Fruit fly (Drosophila melanogaster) whole organism, embryonic: ENCODE results near the gene amrt.

ENCODE experiments used
- Atf-2 ChIP-seq: fragments of 200-800 bp; sonication (Bioruptor generic); optimal IDR thresholded peaks from 2 replicates; lab custom pipeline; 2016; ENCODE audit warnings: missing biosample characterization, missing genetic modification characterization
- CG10209 ChIP-seq: fragments of 200-800 bp; sonication (Bioruptor generic); optimal IDR thresholded peaks from 3 replicates; lab custom pipeline; 2017; ENCODE audit warnings: missing biosample characterization, mild to moderate bottlenecking, missing genetic modification characterization, missing genetic modification reagents
- CG11398 ChIP-seq: fragments of 200-800 bp; sonication (Bioruptor generic); optimal IDR thresholded peaks from 2 replicates; lab custom pipeline; 2016; ENCODE audit warnings: missing biosample characterization, missing genetic modification characterization
- CG12104 ChIP-seq: fragments of 200-800 bp; sonication (Bioruptor generic); optimal IDR thresholded peaks from 3 replicates; lab custom pipeline; 2016; ENCODE audit warnings: missing biosample characterization, missing genetic modification characterization
- CG12219 ChIP-seq: fragments of 200-800 bp; sonication (Bioruptor generic); optimal IDR thresholded peaks from 3 replicates; lab custom pipeline; 2018; ENCODE audit warnings: missing biosample characterization, mild to moderate bottlenecking, missing genetic modification characterization
- CG12942 ChIP-seq: fragments of 200-800 bp; sonication (Bioruptor generic); optimal IDR thresholded peaks from 3 replicates; lab custom pipeline; 2016; ENCODE audit warnings: missing biosample characterization, missing genetic modification characterization
- CG13424 ChIP-seq: fragments of 200-800 bp; sonication (Bioruptor generic); optimal IDR thresholded peaks from 2 replicates; lab custom pipeline; 2019; ENCODE audit warnings: missing biosample characterization, mild to moderate bottlenecking, missing genetic modification characterization, moderate library complexity
- CG14710 ChIP-seq: fragments of 200-800 bp; sonication (Bioruptor generic); optimal IDR thresholded peaks from 3 replicates; lab custom pipeline; 2019; ENCODE audit warnings: missing biosample characterization, mild to moderate bottlenecking, missing genetic modification characterization, moderate library complexity
- CG1529 ChIP-seq: fragments of 200-800 bp; sonication (Bioruptor generic); optimal IDR thresholded peaks from 3 replicates; lab custom pipeline; 2018; ENCODE audit warnings: missing biosample characterization, missing genetic modification characterization
- CG1603 ChIP-seq: fragments of 200-800 bp; sonication (Bioruptor generic); optimal IDR thresholded peaks from 2 replicates; lab custom pipeline; 2019; ENCODE audit warnings: missing biosample characterization, mild to moderate bottlenecking, missing genetic modification characterization, moderate library complexity
- CG16779 ChIP-seq: fragments of 200-800 bp; sonication (Bioruptor generic); IDR thresholded peaks from 2 replicates; pipeline ENCODE4 v1.3.6; 2022; ENCODE audit warnings: missing biosample characterization, missing genetic modification characterization
- CG17359 ChIP-seq: fragments of 200-800 bp; sonication (Bioruptor generic); optimal IDR thresholded peaks from 3 replicates; lab custom pipeline; 2018; ENCODE audit warnings: missing biosample characterization, mild to moderate bottlenecking, missing genetic modification characterization, moderate library complexity
- CG17612 ChIP-seq: fragments of 200-800 bp; sonication (Bioruptor generic); IDR thresholded peaks from 2 replicates; pipeline ENCODE4 v1.3.6; 2022; ENCODE audit warnings: missing biosample characterization, missing genetic modification characterization
- CG17829 ChIP-seq: fragments of 200-800 bp; optimal IDR thresholded peaks from 2 replicates; lab custom pipeline; 2019; ENCODE audit warnings: missing biosample characterization, mild to moderate bottlenecking, missing genetic modification characterization, moderate library complexity
- CG2875 ChIP-seq: fragments of 200-800 bp; sonication (Bioruptor generic); optimal IDR thresholded peaks from 2 replicates; lab custom pipeline; 2017; ENCODE audit warnings: missing biosample characterization, mild to moderate bottlenecking, missing genetic modification characterization, missing genetic modification reagents
- CG30020 ChIP-seq: fragments of 200-800 bp; optimal IDR thresholded peaks from 2 replicates; lab custom pipeline; 2019; ENCODE audit warnings: missing biosample characterization, mild to moderate bottlenecking, missing genetic modification characterization, moderate library complexity
- CG3726 ChIP-seq: fragments of 200-800 bp; sonication (Bioruptor generic); IDR thresholded peaks from 3 replicates; pipeline ENCODE4, ENCODE4 v1.3.6; 2022; ENCODE audit warnings: missing biosample characterization, missing genetic modification characterization
- CG4282 ChIP-seq: fragments of 200-800 bp; sonication (Bioruptor generic); optimal IDR thresholded peaks from 2 replicates; lab custom pipeline; 2016; ENCODE audit warnings: missing biosample characterization, missing genetic modification characterization
- CG4360 ChIP-seq: fragments of 200-800 bp; sonication (Bioruptor generic); IDR thresholded peaks from 2 replicates; pipeline ENCODE4 v1.3.6; 2022; ENCODE audit warnings: missing biosample characterization, missing genetic modification characterization
- CG4404 ChIP-seq: fragments of 200-800 bp; sonication (Bioruptor generic); IDR thresholded peaks from 2 replicates; pipeline ENCODE4 v1.3.6; 2022; ENCODE audit warnings: missing biosample characterization, missing genetic modification characterization
- CG4424 ChIP-seq: fragments of 200-800 bp; sonication (Bioruptor generic); optimal IDR thresholded peaks from 3 replicates; lab custom pipeline; 2016; ENCODE audit warnings: missing biosample characterization, missing genetic modification characterization
- CG5245 ChIP-seq: fragments of 200-800 bp; sonication (Bioruptor generic); optimal IDR thresholded peaks from 3 replicates; lab custom pipeline; 2016; ENCODE audit warnings: missing biosample characterization, missing genetic modification characterization
- CG6175 ChIP-seq: fragments of 200-800 bp; sonication (Bioruptor generic); IDR thresholded peaks from 3 replicates; pipeline ENCODE4 v1.3.6; 2022; ENCODE audit warnings: missing biosample characterization, missing genetic modification characterization
- CG6689 ChIP-seq: fragments of 200-800 bp; sonication (Bioruptor generic); IDR thresholded peaks from 2 replicates; pipeline ENCODE4 v1.3.6; 2022; ENCODE audit warnings: missing biosample characterization, missing genetic modification characterization
- CG7839 ChIP-seq: fragments of 200-800 bp; sonication (Bioruptor generic); optimal IDR thresholded peaks from 3 replicates; lab custom pipeline; 2018; ENCODE audit warnings: missing biosample characterization, mild to moderate bottlenecking, missing genetic modification characterization, moderate library complexity
- CG8924 ChIP-seq: fragments of 200-800 bp; optimal IDR thresholded peaks from 3 replicates; lab custom pipeline; 2019; ENCODE audit warnings: missing biosample characterization, mild to moderate bottlenecking, missing genetic modification characterization, moderate library complexity
- CG8944 ChIP-seq: fragments of 200-800 bp; sonication (Bioruptor generic); optimal IDR thresholded peaks from 3 replicates; lab custom pipeline; 2016; ENCODE audit warnings: missing biosample characterization, missing genetic modification characterization
- CG9797 ChIP-seq: fragments of 200-800 bp; sonication (Bioruptor generic); optimal IDR thresholded peaks from 3 replicates; lab custom pipeline; 2018; ENCODE audit warnings: missing biosample characterization, mild to moderate bottlenecking, missing genetic modification characterization
- Fer1 ChIP-seq: fragments of 200-800 bp; sonication (Bioruptor generic); optimal IDR thresholded peaks from 2 replicates; lab custom pipeline; 2017; ENCODE audit warnings: missing biosample characterization, mild to moderate bottlenecking, missing genetic modification characterization
- Fer2 ChIP-seq: fragments of 200-800 bp; sonication (Bioruptor generic); optimal IDR thresholded peaks from 2 replicates; lab custom pipeline; 2018; ENCODE audit warnings: missing biosample characterization, mild to moderate bottlenecking, missing genetic modification characterization, moderate library complexity
- MTF-1 ChIP-seq: fragments of 200-800 bp; sonication (Bioruptor generic); optimal IDR thresholded peaks from 2 replicates; lab custom pipeline; 2018; ENCODE audit warnings: missing biosample characterization, mild to moderate bottlenecking, missing genetic modification characterization, borderline replicate concordance
- NC2β ChIP-seq: fragments of 200-800 bp; sonication (Bioruptor generic); optimal IDR thresholded peaks from 2 replicates; lab custom pipeline; 2016; ENCODE audit warnings: missing biosample characterization, missing genetic modification characterization
- NfI ChIP-seq: fragments of 200-800 bp; sonication (Bioruptor generic); optimal IDR thresholded peaks from 3 replicates; lab custom pipeline; 2018; ENCODE audit warnings: missing biosample characterization, mild to moderate bottlenecking, missing genetic modification characterization, moderate library complexity
- Ravus ChIP-seq: fragments of 200-800 bp; sonication (Bioruptor generic); IDR thresholded peaks from 2 replicates; pipeline ENCODE4 v1.3.6; 2022; ENCODE audit warnings: missing biosample characterization, missing genetic modification characterization
- ac ChIP-seq: fragments of 200-800 bp; sonication (Bioruptor generic); optimal IDR thresholded peaks from 3 replicates; lab custom pipeline; 2017; ENCODE audit warnings: missing biosample characterization, mild to moderate bottlenecking, missing genetic modification characterization
- cad ChIP-seq: fragments of >200 bp; optimal IDR thresholded peaks from 2 replicates; lab custom pipeline; 2017; ENCODE audit warnings: missing biosample characterization, missing genetic modification characterization
- cg ChIP-seq: fragments of 200-800 bp; sonication (Bioruptor generic); optimal IDR thresholded peaks from 3 replicates; lab custom pipeline; 2019; ENCODE audit warnings: missing biosample characterization, mild to moderate bottlenecking, missing genetic modification characterization, moderate library complexity
- chm ChIP-seq: fragments of 200-800 bp; sonication (Bioruptor generic); IDR thresholded peaks from 2 replicates; pipeline ENCODE4 v1.3.6; 2022; ENCODE audit warnings: missing biosample characterization, missing genetic modification characterization
- crol ChIP-seq: fragments of 200-800 bp; sonication (Bioruptor generic); IDR thresholded peaks from 2 replicates; pipeline ENCODE4 v1.3.6; 2022; ENCODE audit warnings: missing biosample characterization, missing genetic modification characterization
- gfzf ChIP-seq: fragments of 200-800 bp; sonication (Bioruptor generic); optimal IDR thresholded peaks from 2 replicates; lab custom pipeline; 2016; ENCODE audit warnings: missing biosample characterization, mild to moderate bottlenecking, missing genetic modification characterization, moderate library complexity
- grn ChIP-seq: fragments of 200-800 bp; sonication (Bioruptor generic); optimal IDR thresholded peaks from 3 replicates; lab custom pipeline; 2017; ENCODE audit warnings: missing biosample characterization, missing genetic modification characterization
- gsb ChIP-seq: fragments of 200-800 bp; sonication (Bioruptor generic); IDR thresholded peaks from 2 replicates; pipeline ENCODE4 v1.3.6; 2022; ENCODE audit warnings: missing biosample characterization, missing genetic modification characterization
- mirr ChIP-seq: fragments of 200-800 bp; sonication (Bioruptor generic); optimal IDR thresholded peaks from 3 replicates; lab custom pipeline; 2018; ENCODE audit warnings: missing biosample characterization, mild to moderate bottlenecking, missing genetic modification characterization
- nom ChIP-seq: fragments of 200-800 bp; sonication (Bioruptor generic); optimal IDR thresholded peaks from 2 replicates; lab custom pipeline; 2017; ENCODE audit warnings: missing biosample characterization, missing genetic modification characterization, mild to moderate bottlenecking, moderate library complexity, missing genetic modification reagents
- pan ChIP-seq, 4 experiments: fragments of >200 bp in 3 of 4; fragments of 200-800 bp in 1 of 4; sonication (Bioruptor generic) in 1 of 4; optimal IDR thresholded peaks in 3 of 4; IDR thresholded peaks in 1 of 4; 2 replicates each; pipeline versions ENCODE4 v1.3.6 to Lab custom; 2017 to 2022; ENCODE audit warnings: missing biosample characterization in 2 of 4, missing genetic modification characterization in 2 of 4, mixed read lengths in 1 of 4
- rib ChIP-seq: fragments of 200-800 bp; sonication (Bioruptor generic); IDR thresholded peaks from 2 replicates; pipeline ENCODE4 v1.3.6; 2022; ENCODE audit warnings: missing biosample characterization, missing genetic modification characterization
- sd ChIP-seq: fragments of 200-800 bp; sonication (Bioruptor generic); optimal IDR thresholded peaks from 3 replicates; lab custom pipeline; 2018; ENCODE audit warnings: missing biosample characterization, mild to moderate bottlenecking, missing genetic modification characterization, moderate library complexity
- sna ChIP-seq: fragments of 200-800 bp; sonication (Bioruptor generic); IDR thresholded peaks from 2 replicates; pipeline ENCODE4 v1.3.6; 2022; ENCODE audit warnings: missing biosample characterization, missing genetic modification characterization; ENCODE audit not compliant: partially characterized antibody
- trem ChIP-seq: fragments of 200-800 bp; optimal IDR thresholded peaks from 3 replicates; lab custom pipeline; 2019; ENCODE audit warnings: missing biosample characterization, mild to moderate bottlenecking, missing genetic modification characterization, moderate library complexity
- vvl ChIP-seq: fragments of 200-800 bp; sonication (Bioruptor generic); IDR thresholded peaks from 2 replicates; pipeline ENCODE4 v1.3.6; 2022; ENCODE audit warnings: missing biosample characterization, missing genetic modification characterization

The amrt gene

DNA sequence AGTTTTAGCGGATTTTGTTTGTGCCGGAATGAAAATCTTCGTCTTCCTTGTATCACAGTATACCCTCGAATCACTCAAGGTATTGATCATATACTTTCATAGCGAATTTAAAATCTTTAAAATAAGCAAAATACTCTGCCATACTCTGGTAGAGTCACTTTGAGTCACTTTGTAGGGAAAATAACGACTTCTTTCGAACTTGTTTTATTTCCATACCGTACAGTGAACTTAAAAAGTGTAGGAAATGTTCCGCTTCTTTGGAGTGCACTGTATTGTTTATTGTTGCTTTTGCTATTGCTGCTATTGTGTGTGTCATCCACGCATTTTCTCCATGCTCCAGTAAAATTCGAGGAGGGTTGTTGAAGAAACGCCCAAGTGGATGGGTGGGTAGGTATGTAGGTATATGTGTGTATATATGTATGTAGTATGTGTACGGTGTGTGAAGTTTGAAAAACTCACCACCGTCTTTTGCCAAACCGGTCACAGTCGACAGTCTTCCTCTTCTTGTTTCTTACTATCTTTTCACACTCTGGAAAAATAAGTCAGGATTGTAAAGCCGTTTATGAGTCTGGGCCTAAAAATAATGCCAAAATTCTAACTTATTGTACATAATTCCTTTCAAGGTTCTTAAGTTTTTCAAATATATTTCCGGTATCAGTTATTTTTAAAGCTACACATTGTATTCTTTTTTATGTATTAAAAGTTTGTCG is 6.9 kb downstream of the amrt start (continued):
- TF ChIP-seq CG4360 (GFP tag; lab: Robert Waterston, UW) (no peak), crol (GFP tag; lab: Robert Waterston, UW) (no peak), Fer2 (tag; lab: Kevin White, UChicago) (no peak), sd (peak; percentile 23), chm (GFP tag; lab: Robert Waterston, UW) (no peak), rib (GFP tag; lab: Robert Waterston, UW) (no peak), NC2β (GFP tag; lab: Kevin White, UChicago) (no peak), cad (GFP tag; lab: Kevin White, UChicago) (no peak), CG16779 (GFP tag; lab: Robert Waterston, UW) (no peak), Atf-2 (GFP tag; lab: Kevin White, UChicago) (peak; percentile 9), CG4424 (GFP tag; lab: Kevin White, UChicago) (peak; percentile 38), CG2875 (GFP tag; lab: Kevin White, UChicago) (no peak), CG10209 (no peak), CG17829 (tag; lab: Kevin White, UChicago) (no peak), CG13424 (tag; lab: Kevin White, UChicago) (peak; percentile 38), CG12104 (GFP tag; lab: Kevin White, UChicago) (no peak), CG1529 (no peak), nom (no peak), CG11398 (peak; percentile 6), CG6689 (no peak), CG4282 (no peak), CG4404 (GFP tag; lab: Robert Waterston, UW) (no peak; the same call in 1 of the 2 replicates), CG12219 (peak; percentile 38), pan (optimal IDR thresholded peaks at IDR 0.05; lab: Kevin White, UChicago) (no peak), pan (GFP tag; optimal IDR thresholded peaks at IDR 0.05 in 1 of 2, IDR thresholded peaks at IDR 0.05 in 1 of 2) (peak in 1 of 2 experiments; percentile 53), gfzf (GFP tag; lab: Kevin White, UChicago) (no peak), CG17612 (GFP tag; lab: Robert Waterston, UW) (no peak), CG30020 (no peak), CG8944 (GFP tag; lab: Kevin White, UChicago) (no peak), CG12942 (GFP tag; lab: Kevin White, UChicago) (no peak), CG1603 (tag; lab: Kevin White, UChicago) (peak; percentile 59), CG6175 (GFP tag; lab: Robert Waterston, UW) (no peak), MTF-1 (GFP tag; lab: Kevin White, UChicago) (no peak), CG7839 (tag; lab: Kevin White, UChicago) (peak; percentile 52), gsb (GFP tag; lab: Robert Waterston, UW) (no peak), CG17359 (tag; lab: Kevin White, UChicago) (peak; percentile 37), Ravus (GFP tag; lab: Robert Waterston, UW) (no peak), sna (GFP tag; lab: Robert Waterston, UW) (no peak), vvl (GFP tag; lab: Robert Waterston, UW) (no peak), CG8924 (tag; lab: Kevin White, UChicago) (peak; percentile 49), CG5245 (GFP tag; lab: Kevin White, UChicago) (no peak), cg (GFP tag; lab: Kevin White, UChicago) (peak; percentile 34), CG14710 (tag; lab: Kevin White, UChicago) (peak; percentile 18), NfI (no peak), ac (GFP tag; lab: Kevin White, UChicago) (no peak), mirr (no peak), CG3726 (no peak), trem (no peak), CG9797 (GFP tag; lab: Kevin White, UChicago) (no peak), grn (no peak), Fer1 (peak; percentile 55)
